Fruit fly (Drosophila melanogaster) whole organism, wandering third instar larva: ENCODE measurements around the gene Sap130.

ENCODE experiments used
- Abd-B ChIP-seq: fragments of >200 bp; optimal IDR thresholded peaks from 2 replicates; lab custom pipeline; 2017; ENCODE audit warnings: missing biosample characterization, missing genetic modification characterization
- CG32264 ChIP-seq: fragments of 200-800 bp; sonication (Bioruptor generic); optimal IDR thresholded peaks from 2 replicates; lab custom pipeline; 2016; ENCODE audit warnings: missing biosample characterization, missing genetic modification characterization
- CG9705 ChIP-seq: fragments of 200-800 bp; sonication (Bioruptor generic); optimal IDR thresholded peaks from 2 replicates; lab custom pipeline; 2018; ENCODE audit warnings: missing biosample characterization, mild to moderate bottlenecking, missing genetic modification characterization
- CrebA ChIP-seq: fragments of 200-800 bp; sonication (Bioruptor generic); optimal IDR thresholded peaks from 2 replicates; lab custom pipeline; 2016; ENCODE audit warnings: missing biosample characterization, mild to moderate bottlenecking, missing genetic modification characterization, borderline replicate concordance
- Dfd ChIP-seq: fragments of >200 bp; optimal IDR thresholded peaks from 2 replicates; lab custom pipeline; 2017; ENCODE audit warnings: missing biosample characterization, missing genetic modification characterization
- Dif ChIP-seq: fragments of 200-275, 200-300 bp; sonication (Bioruptor generic); optimal IDR thresholded peaks from 2 replicates; lab custom pipeline; 2018; ENCODE audit warnings: missing biosample characterization, missing genetic modification characterization; ENCODE audit not compliant: partially characterized antibody
- GATAd ChIP-seq: sonication (Bioruptor generic); optimal IDR thresholded peaks from 2 replicates; lab custom pipeline; 2016; ENCODE audit warnings: missing biosample characterization, missing genetic modification characterization
- HLH106 ChIP-seq: fragments of 200-800 bp; optimal IDR thresholded peaks from 3 replicates; lab custom pipeline; 2019; ENCODE audit warnings: missing biosample characterization, mild to moderate bottlenecking, missing genetic modification characterization, moderate library complexity
- Hnf4 ChIP-seq: fragments of 200-800 bp; sonication (Bioruptor generic); optimal IDR thresholded peaks from 2 replicates; lab custom pipeline; 2016; ENCODE audit warnings: missing biosample characterization, mild to moderate bottlenecking, missing genetic modification characterization
- Hr78 ChIP-seq: fragments of >200 bp; optimal IDR thresholded peaks from 2 replicates; lab custom pipeline; 2017; ENCODE audit warnings: missing biosample characterization, missing genetic modification characterization
- Hr83 ChIP-seq: fragments of 200-300 bp; sonication (Bioruptor generic); optimal IDR thresholded peaks from 2 replicates; lab custom pipeline; 2016; ENCODE audit warnings: missing biosample characterization, mild to moderate bottlenecking, missing genetic modification characterization, moderate library complexity; ENCODE audit not compliant: poor library complexity, severe bottlenecking
- Jra ChIP-seq: sonication (Bioruptor generic); optimal IDR thresholded peaks from 2 replicates; lab custom pipeline; 2016; ENCODE audit warnings: missing biosample characterization, missing genetic modification characterization
- Mio ChIP-seq: sonication (Bioruptor generic); optimal IDR thresholded peaks from 2 replicates; lab custom pipeline; 2016; ENCODE audit warnings: missing biosample characterization, missing genetic modification characterization
- Myc ChIP-seq: fragments of >200 bp; optimal IDR thresholded peaks from 2 replicates; lab custom pipeline; 2017
- N ChIP-seq: fragments of >200 bp; optimal IDR thresholded peaks from 2 replicates; lab custom pipeline; 2018; ENCODE audit warnings: missing biosample characterization, missing external identifiers, missing genetic modification characterization
- OdsH ChIP-seq: fragments of 200-800 bp; sonication (Bioruptor generic); optimal IDR thresholded peaks from 2 replicates; lab custom pipeline; 2016; ENCODE audit warnings: missing biosample characterization, mild to moderate bottlenecking, missing genetic modification characterization
- Rel ChIP-seq, 2 experiments: fragments of 200-800 bp; sonication (Bioruptor generic) in 1 of 2; optimal IDR thresholded peaks; 2 replicates in 1 of 2; 3 replicates in 1 of 2; lab custom pipeline; 2016 to 2019; ENCODE audit warnings: mild to moderate bottlenecking in 2 of 2, missing biosample characterization in 2 of 2, missing genetic modification characterization in 2 of 2, moderate library complexity in 1 of 2
- Sp1 ChIP-seq: fragments of 200-800 bp; sonication (Bioruptor generic); optimal IDR thresholded peaks from 3 replicates; lab custom pipeline; 2019; ENCODE audit warnings: missing biosample characterization, mild to moderate bottlenecking, missing genetic modification characterization, moderate library complexity
- Vsx2 ChIP-seq: fragments of 200-300, 225-300 bp; sonication (Bioruptor generic); optimal IDR thresholded peaks from 2 replicates; lab custom pipeline; 2018; ENCODE audit warnings: missing biosample characterization, missing genetic modification characterization; ENCODE audit not compliant: partially characterized antibody
- br ChIP-seq: fragments of 200-800 bp; sonication (Bioruptor generic); optimal IDR thresholded peaks from 2 replicates; lab custom pipeline; 2016; ENCODE audit warnings: missing biosample characterization, missing genetic modification characterization
- brk ChIP-seq: fragments of 200-800 bp; sonication (Bioruptor generic); optimal IDR thresholded peaks from 2 replicates; lab custom pipeline; 2016; ENCODE audit warnings: missing biosample characterization, mild to moderate bottlenecking, missing genetic modification characterization
- dl ChIP-seq, 2 experiments: fragments of 175-275, 200-275 bp in 1 of 2; fragments of 200-275 bp in 1 of 2; sonication (Bioruptor generic); optimal IDR thresholded peaks; lab custom pipeline; 2018; ENCODE audit warnings: mild to moderate bottlenecking in 2 of 2, missing biosample characterization in 2 of 2, missing genetic modification characterization in 2 of 2, moderate library complexity in 2 of 2; ENCODE audit not compliant: partially characterized antibody in 2 of 2, insufficient read depth in 1 of 2
- dmrt93B ChIP-seq: fragments of 200-800 bp; sonication (Bioruptor generic); optimal IDR thresholded peaks from 2 replicates; lab custom pipeline; 2018; ENCODE audit warnings: missing biosample characterization, mild to moderate bottlenecking, missing genetic modification characterization
- dsf ChIP-seq: sonication (Bioruptor generic); optimal IDR thresholded peaks from 2 replicates; lab custom pipeline; 2016; ENCODE audit warnings: missing biosample characterization, missing genetic modification characterization, borderline replicate concordance
- ey ChIP-seq: fragments of 200-800 bp; sonication (Bioruptor generic); optimal IDR thresholded peaks from 2 replicates; lab custom pipeline; 2016; ENCODE audit warnings: missing biosample characterization, missing genetic modification characterization
- foxo ChIP-seq, 2 experiments: fragments of 200-800 bp; sonication (Bioruptor generic); optimal IDR thresholded peaks; 2 replicates in 1 of 2; 3 replicates in 1 of 2; lab custom pipeline; 2016 to 2017; ENCODE audit warnings: missing biosample characterization in 2 of 2, missing genetic modification characterization in 2 of 2
- fru ChIP-seq: fragments of 200-800 bp; sonication (Bioruptor generic); optimal IDR thresholded peaks from 3 replicates; lab custom pipeline; 2016; ENCODE audit warnings: missing biosample characterization, mild to moderate bottlenecking, missing genetic modification characterization
- h ChIP-seq: fragments of 200-800 bp; sonication (Bioruptor generic); optimal IDR thresholded peaks from 3 replicates; lab custom pipeline; 2016; ENCODE audit warnings: missing biosample characterization, mild to moderate bottlenecking, missing genetic modification characterization
- jim ChIP-seq: fragments of 175-275, 200-325 bp; sonication (Bioruptor generic); optimal IDR thresholded peaks from 2 replicates; lab custom pipeline; 2016; ENCODE audit warnings: missing biosample characterization, mild to moderate bottlenecking, missing genetic modification characterization
- lola ChIP-seq: fragments of >200 bp; optimal IDR thresholded peaks from 2 replicates; lab custom pipeline; 2017; ENCODE audit warnings: missing biosample characterization, missing genetic modification characterization
- pan ChIP-seq: fragments of >200 bp; optimal IDR thresholded peaks from 2 replicates; lab custom pipeline; 2017
- psq ChIP-seq: fragments of 200-800 bp; sonication (Bioruptor generic); optimal IDR thresholded peaks from 3 replicates; lab custom pipeline; 2017; ENCODE audit warnings: missing biosample characterization, mild to moderate bottlenecking, missing genetic modification characterization, moderate library complexity
- rgr ChIP-seq: fragments of 200-800 bp; sonication (Bioruptor generic); optimal IDR thresholded peaks from 3 replicates; lab custom pipeline; 2016; ENCODE audit warnings: missing biosample characterization, mild to moderate bottlenecking, missing genetic modification characterization
- sage ChIP-seq: fragments of 200-800 bp; sonication (Bioruptor generic); optimal IDR thresholded peaks from 2 replicates; lab custom pipeline; 2016; ENCODE audit warnings: missing biosample characterization, mild to moderate bottlenecking, missing genetic modification characterization
- sv ChIP-seq: fragments of 200-800 bp; sonication (Bioruptor generic); optimal IDR thresholded peaks from 3 replicates; lab custom pipeline; 2016; ENCODE audit warnings: missing biosample characterization, missing genetic modification characterization
- tai ChIP-seq: sonication (Bioruptor generic); optimal IDR thresholded peaks from 2 replicates; lab custom pipeline; 2016; ENCODE audit warnings: missing biosample characterization, missing genetic modification characterization
- usp ChIP-seq: fragments of >200 bp; optimal IDR thresholded peaks from 2 replicates; lab custom pipeline; 2017; ENCODE audit warnings: missing biosample characterization, missing genetic modification characterization
- woc ChIP-seq: sonication (Bioruptor generic); optimal IDR thresholded peaks from 2 replicates; lab custom pipeline; 2016; ENCODE audit warnings: missing biosample characterization, mild to moderate bottlenecking, missing genetic modification characterization

Sap130 gene

dm6 chr3L:12789875-12790373 is 15.8 kb upstream of the Sap130 start, which contains the start of gene CG42709:
TSS of gene CG42709 (plus strand) at chr3L:12790192.
- TF ChIP-seq HLH106 (no peak), dmrt93B (no peak), Abd-B (GFP tag; lab: Kevin White, UChicago) (no peak), sv (GFP tag; lab: Kevin White, UChicago) (no peak), Dfd (GFP tag; lab: Kevin White, UChicago) (no peak), Hr78 (GFP tag; lab: Kevin White, UChicago) (no peak), CG32264 (no peak), Rel (GFP tag; optimal IDR thresholded peaks at IDR 0.05; lab: Kevin White, UChicago) (peak; percentile 49), Rel (tag; optimal IDR thresholded peaks at IDR 0.05; lab: Kevin White, UChicago) (no peak), lola (no peak), Jra (GFP tag; lab: Kevin White, UChicago) (no peak), Myc (lab: Kevin White, UChicago) (no peak), tai (no peak), foxo (GFP tag; optimal IDR thresholded peaks at IDR 0.05; lab: Kevin White, UChicago) (no peak), Vsx2 (GFP tag; lab: Kevin White, UChicago) (no peak), dsf (no peak), OdsH (GFP tag; lab: Kevin White, UChicago) (no peak), N (GFP tag; lab: Kevin White, UChicago) (no peak), Hnf4 (GFP tag; lab: Kevin White, UChicago) (peak; percentile 25), CG9705 (GFP tag; lab: Kevin White, UChicago) (no peak), brk (GFP tag; lab: Kevin White, UChicago) (no peak), h (GFP tag; lab: Kevin White, UChicago) (peak; percentile 14), jim (GFP tag; lab: Kevin White, UChicago) (no peak), Hr83 (GFP tag; lab: Kevin White, UChicago) (no peak), sage (GFP tag; lab: Kevin White, UChicago) (peak; percentile 67), GATAd (GFP tag; lab: Kevin White, UChicago) (no peak), pan (lab: Kevin White, UChicago) (no peak), Dif (GFP tag; lab: Kevin White, UChicago) (peak; percentile 84), woc (GFP tag; lab: Kevin White, UChicago) (no peak), dl (GFP tag; optimal IDR thresholded peaks at IDR 0.05; lab: Kevin White, UChicago; ENCODE audit: insufficient read depth in 1 of 2, partially characterized antibody in 2 of 2) (peak; percentile 21 to 34), rgr (GFP tag; lab: Kevin White, UChicago) (no peak), Mio (GFP tag; lab: Kevin White, UChicago) (no peak), usp (GFP tag; lab: Kevin White, UChicago) (no peak), CrebA (peak; percentile 59), ey (GFP tag; lab: Kevin White, UChicago) (no peak), psq (GFP tag; lab: Kevin White, UChicago) (no peak), Sp1 (no peak), fru (no peak), br (GFP tag; lab: Kevin White, UChicago) (no peak)

- TF ChIP-seq dl (GFP tag; optimal IDR thresholded peaks at IDR 0.05; lab: Kevin White, UChicago; ENCODE audit: insufficient read depth in 1 of 2, partially characterized antibody in 2 of 2) (peak; percentile 69 to 82), foxo (GFP tag; optimal IDR thresholded peaks at IDR 0.05; lab: Kevin White, UChicago) (peak in 1 of 2 experiments; percentile 64), br (GFP tag; lab: Kevin White, UChicago) (no peak), jim (GFP tag; lab: Kevin White, UChicago) (no peak), Hr83 (GFP tag; lab: Kevin White, UChicago) (peak; percentile 71), h (GFP tag; lab: Kevin White, UChicago) (no peak), CrebA (peak; percentile 48), dmrt93B (no peak), Dif (GFP tag; lab: Kevin White, UChicago) (peak; percentile 88)
Observed at dm6 chr3L:12790783-12791678, 14.7 kb upstream of the Sap130 start.
